Fruit fly (Drosophila melanogaster): ENCODE results near the gene vkg.

- TF ChIP-seq rn (GFP tag; IDR thresholded peaks at IDR 0.05) (peak; percentile 93), EcR (GFP tag; optimal IDR thresholded peaks at IDR 0.05) (no peak), CG8159 (tag; optimal IDR thresholded peaks at IDR 0.05) (peak; percentile 96), gl (tag; optimal IDR thresholded peaks at IDR 0.05) (peak; percentile 83)
Measured at dm6 chr2L:4981278-4981966, 46.6 kb downstream of the vkg start, which contains the start of the genes CG8892 and CG34126.
